Worm (Caenorhabditis elegans) whole organism, midembryonic: ENCODE measurements around the gene fbxa-25.

Source experiments
- T22C8.4 ChIP-seq: fragments of 200-800 bp; sonication (Bioruptor generic); IDR thresholded peaks from 2 replicates; pipeline ENCODE4 v1.3.6; 2022; ENCODE audit warnings: missing genetic modification characterization, missing compliant biosample characterization
- cog-1 ChIP-seq: sonication (generic microtip); optimal IDR thresholded peaks from 2 replicates; lab custom pipeline; 2016; ENCODE audit warnings: missing genetic modification characterization, missing compliant biosample characterization
- flt-1 ChIP-seq: fragments of 200-800 bp; sonication (Bioruptor generic); IDR thresholded peaks from 2 replicates; pipeline ENCODE4 v1.3.6; 2022; ENCODE audit warnings: missing genetic modification characterization, missing compliant biosample characterization
- klf-2 ChIP-seq: fragments of 200-800 bp; sonication (Bioruptor generic); conservative IDR thresholded peaks from 2 replicates; pipeline ENCODE4 v1.3.6; 2022; ENCODE audit warnings: missing genetic modification reagents, missing genetic modification characterization, missing compliant biosample characterization
- med-1 ChIP-seq: sonication (generic microtip); optimal IDR thresholded peaks from 2 replicates; lab custom pipeline; 2017; ENCODE audit warnings: missing genetic modification characterization, mild to moderate bottlenecking, missing compliant biosample characterization, antibody characterized with exemption, missing genetic modification reagents; ENCODE audit not compliant: insufficient read depth
- ref-1 ChIP-seq: fragments of 200-800 bp; sonication (Bioruptor generic); conservative IDR thresholded peaks from 2 replicates; pipeline ENCODE4 v1.3.6; 2022; ENCODE audit warnings: missing genetic modification reagents, missing genetic modification characterization, missing compliant biosample characterization
- tab-1 ChIP-seq: fragments of 200-800 bp; sonication (Bioruptor generic); IDR thresholded peaks from 2 replicates; pipeline ENCODE4 v1.3.6; 2022; ENCODE audit warnings: missing genetic modification characterization, missing compliant biosample characterization
- ztf-23 ChIP-seq: fragments of 200-800 bp; sonication (Bioruptor generic); IDR thresholded peaks from 2 replicates; pipeline ENCODE4 v1.3.6; 2022; ENCODE audit warnings: missing genetic modification reagents, missing genetic modification characterization, missing compliant biosample characterization
- ztf-29 ChIP-seq: fragments of 200-800 bp; sonication (Bioruptor generic); IDR thresholded peaks from 2 replicates; pipeline ENCODE4 v1.3.6; 2022; ENCODE audit warnings: missing genetic modification reagents, missing genetic modification characterization, missing compliant biosample characterization

ce11 chrIII:1315038-1315437 lies 34.2 kb downstream of the fbxa-25 start, which contains the start of the genes fbxa-80 and fbxa-19:
- TF ChIP-seq cog-1 (tag; lab: Kevin White, UChicago) (no peak), ref-1 (GFP tag; lab: Robert Waterston, UW) (no peak), flt-1 (no peak), med-1 (GFP tag; lab: Kevin White, UChicago) (no peak), tab-1 (GFP tag; lab: Robert Waterston, UW) (no peak), ztf-29 (GFP tag; lab: Robert Waterston, UW) (no peak), T22C8.4 (GFP tag; lab: Robert Waterston, UW) (no peak), klf-2 (GFP tag; lab: Robert Waterston, UW) (no peak), ztf-23 (GFP tag; lab: Robert Waterston, UW) (no peak)
